Fruit fly (Drosophila melanogaster) S2 (cell line): ENCODE data around the gene ArfGAP1.

Experiments
- CG8478 ChIP-seq: fragments of >200 bp; optimal IDR thresholded peaks from 2 replicates; lab custom pipeline; 2018
- CTCF ChIP-seq, 2 experiments: fragments of >200 bp; optimal IDR thresholded peaks; 2 replicates each; lab custom pipeline; 2018

Gene ArfGAP1

DNA sequence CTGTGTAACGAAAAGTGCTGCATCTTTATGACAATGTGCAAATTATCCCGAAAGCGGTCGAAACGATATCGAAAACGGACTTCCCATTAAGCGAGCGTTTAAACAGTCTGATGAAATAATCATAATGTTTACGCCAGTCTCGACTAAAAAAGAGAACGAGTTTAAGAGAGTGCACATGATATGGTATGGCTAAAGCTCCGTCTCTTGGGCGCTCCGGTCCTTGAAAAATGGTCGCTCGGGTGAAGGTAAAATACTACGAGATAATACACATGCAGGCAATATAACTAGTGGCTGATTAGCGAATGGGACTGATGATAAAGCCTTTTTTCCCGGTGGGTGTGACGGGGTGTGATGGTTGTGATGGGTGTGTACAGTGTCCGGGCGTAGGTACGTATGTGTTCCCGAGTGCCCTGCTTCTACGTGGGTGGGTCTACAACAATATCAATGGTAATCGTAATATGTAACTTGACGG lies 6.1 kb downstream of the ArfGAP1 start:
- TF ChIP-seq CTCF (optimal IDR thresholded peaks at IDR 0.05; lab: Kevin White, UChicago), result no peak
- no peak for TF ChIP-seq CG8478 (lab: Kevin White, UChicago)

DNA sequence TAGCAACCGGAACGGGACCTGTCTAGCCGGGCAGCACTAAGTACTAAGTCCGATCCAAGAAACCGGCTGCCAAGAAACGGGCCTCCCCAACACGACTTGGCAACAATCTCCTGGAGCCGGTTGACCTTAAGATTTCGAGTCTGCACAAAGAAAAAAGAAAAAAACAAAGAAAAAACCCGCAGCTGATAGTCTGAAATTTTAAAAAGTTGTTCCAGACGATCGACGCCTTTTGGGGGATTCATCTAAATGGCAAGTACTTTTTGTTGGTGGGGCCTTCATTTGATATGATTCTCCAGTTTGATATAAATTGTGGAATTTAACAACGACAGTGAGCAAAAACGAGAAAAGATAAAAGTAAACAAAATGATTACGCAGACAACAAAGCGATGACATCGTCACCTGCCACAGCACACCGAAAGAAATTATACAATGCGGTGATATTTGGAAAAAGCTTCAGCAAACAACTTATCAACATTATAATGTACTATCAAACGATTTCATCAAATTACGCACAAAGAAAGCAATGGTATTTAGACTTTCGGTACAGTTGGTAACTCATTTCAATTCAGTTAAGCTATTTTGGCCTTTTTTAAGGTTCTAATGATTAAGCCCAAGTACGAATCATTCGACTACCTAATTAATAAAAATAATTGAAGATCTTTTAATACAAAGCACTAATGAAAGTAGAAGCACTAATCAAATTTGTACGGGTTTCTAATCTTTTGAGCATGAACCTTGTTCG lies 6.7 kb downstream of the ArfGAP1 start:
- TF ChIP-seq CTCF (optimal IDR thresholded peaks at IDR 0.05; lab: Kevin White, UChicago), result no peak
- TF ChIP-seq CG8478 (lab: Kevin White, UChicago), result no peak

DNA sequence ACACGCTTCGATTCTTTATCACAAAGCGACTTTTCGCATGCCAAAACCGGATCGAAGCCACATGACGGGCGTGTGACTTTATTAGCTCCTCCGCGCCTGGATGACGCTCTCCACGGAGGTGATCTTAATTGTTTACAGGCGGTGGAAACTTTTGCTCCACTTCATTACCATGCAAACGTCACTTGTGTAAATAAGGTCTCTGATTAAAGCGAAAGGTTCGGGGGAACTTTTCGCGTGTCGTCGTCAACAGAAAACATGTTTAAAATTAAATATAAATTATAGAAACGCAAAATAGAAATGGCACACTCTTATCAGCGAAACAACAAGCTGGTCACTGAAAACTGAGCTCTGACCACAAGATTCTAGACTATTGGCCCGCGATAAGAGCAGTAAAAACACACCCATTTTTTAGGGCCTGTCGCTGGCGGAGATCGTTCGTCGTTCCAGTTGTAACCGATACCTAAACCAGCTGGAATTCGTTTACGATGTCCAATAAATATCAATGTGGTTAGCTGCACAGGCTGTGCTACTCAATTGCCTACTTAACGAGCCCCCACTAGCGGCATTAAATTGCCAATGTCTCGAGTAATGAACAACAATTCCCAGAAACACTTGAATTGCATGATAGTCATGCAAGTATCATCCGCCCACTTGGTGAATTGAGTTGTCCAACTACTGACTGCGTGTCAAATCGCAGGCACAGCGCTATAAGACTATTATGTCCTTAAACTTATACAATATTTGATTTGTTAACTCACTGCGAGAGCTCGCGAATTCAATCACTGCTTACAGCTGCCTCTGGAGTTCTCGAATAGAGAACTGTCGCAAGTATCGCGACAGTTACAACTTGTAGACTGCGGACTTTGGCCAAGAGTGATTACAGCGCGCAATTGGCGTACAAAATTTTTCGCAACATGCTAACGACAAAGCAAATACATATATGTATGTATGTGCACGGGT lies 7.8 kb downstream of the ArfGAP1 start:
- no peak for TF ChIP-seq CTCF (optimal IDR thresholded peaks at IDR 0.05; lab: Kevin White, UChicago)
- TF ChIP-seq CG8478 (lab: Kevin White, UChicago), result no peak

DNA sequence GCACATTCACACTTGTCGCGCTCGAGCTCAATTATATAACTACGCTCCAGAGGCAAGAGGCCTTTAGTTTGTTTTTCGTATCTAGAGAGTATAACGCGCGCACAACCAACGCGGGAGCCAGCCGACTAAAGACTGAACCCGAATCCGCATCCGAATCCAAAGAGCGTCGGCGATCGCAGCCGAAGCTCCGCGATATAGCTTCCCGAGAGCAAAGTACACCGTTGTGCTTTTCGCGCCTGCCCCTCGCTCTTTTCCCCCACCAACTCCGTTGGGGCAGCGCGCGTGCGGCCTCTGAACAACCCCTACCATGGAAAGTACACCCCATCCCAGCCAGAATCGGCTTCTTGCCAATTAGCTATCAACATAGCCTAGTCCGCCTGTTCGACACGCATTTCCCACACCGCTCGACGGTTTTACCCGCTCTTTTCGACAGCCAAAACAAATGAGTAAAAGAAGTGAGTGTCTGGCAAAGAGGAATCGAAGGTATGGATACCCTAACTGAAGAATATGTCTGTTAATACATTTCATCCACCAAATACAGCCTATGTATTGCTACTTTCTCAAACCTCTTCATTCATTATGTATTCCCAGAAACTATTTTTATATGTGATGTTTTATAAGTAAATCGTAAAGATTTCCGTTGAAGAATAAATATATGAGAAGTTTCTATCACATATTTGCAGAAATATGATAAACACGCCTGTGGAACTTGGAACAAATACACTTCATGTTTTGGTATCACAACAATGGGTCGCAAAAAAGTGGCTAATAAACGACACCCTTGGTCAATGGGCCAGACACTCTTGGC lies 8.7 kb downstream of the ArfGAP1 start:
- TF ChIP-seq CTCF (optimal IDR thresholded peaks at IDR 0.05; lab: Kevin White, UChicago), result no peak
- TF ChIP-seq CG8478 (lab: Kevin White, UChicago), result no peak

DNA sequence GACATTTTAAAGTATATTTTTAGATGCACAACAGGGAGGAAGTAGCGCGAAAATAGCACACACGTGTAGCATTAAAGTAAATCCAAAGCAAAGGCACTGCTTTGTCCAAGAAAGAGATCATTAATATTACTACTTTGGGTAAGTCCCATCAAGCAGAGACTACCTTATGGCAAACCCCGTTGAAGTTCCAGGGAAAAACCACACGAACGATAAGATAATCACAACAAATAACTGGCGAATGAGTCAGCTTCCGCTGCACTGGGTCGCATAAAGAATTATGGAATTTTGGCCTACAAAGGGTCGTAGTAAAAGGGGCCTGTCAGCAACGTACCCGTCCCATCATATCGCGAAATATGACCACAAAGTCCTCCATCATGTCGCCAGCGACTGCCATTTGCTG lies 9.6 kb downstream of the ArfGAP1 start:
- TF ChIP-seq CTCF (optimal IDR thresholded peaks at IDR 0.05; lab: Kevin White, UChicago) (no peak), CG8478 (lab: Kevin White, UChicago) (no peak)

DNA sequence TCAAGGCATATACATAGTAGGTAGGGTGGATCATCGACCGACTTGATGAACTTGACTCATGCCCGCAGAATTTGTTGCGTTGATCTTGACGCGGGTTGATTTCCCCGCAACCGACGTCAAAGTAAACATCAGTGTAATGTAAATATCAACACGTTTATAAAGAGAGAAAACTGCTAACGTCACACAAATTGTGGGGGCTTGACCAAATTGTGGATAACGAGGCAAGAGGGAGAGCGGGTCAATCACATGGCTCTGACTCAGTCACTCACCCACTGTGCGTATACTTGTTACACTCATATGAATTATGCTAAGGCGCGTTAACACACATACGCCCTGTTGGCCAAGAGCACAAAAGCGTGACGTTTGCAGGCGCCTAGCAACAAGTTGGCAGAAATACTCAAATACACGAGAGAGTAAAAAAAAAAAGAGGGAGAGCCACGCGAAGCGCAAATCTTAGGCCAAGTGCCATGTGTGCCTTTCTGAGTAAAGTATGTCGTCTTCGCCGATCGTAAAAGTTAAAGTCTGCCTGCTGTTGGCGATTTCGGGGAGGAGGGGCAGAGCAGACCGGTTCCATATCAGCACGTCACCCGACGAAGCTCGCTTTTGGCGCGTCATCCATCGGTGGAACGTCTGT lies 10.3 kb downstream of the ArfGAP1 start:
- TF ChIP-seq CTCF (optimal IDR thresholded peaks at IDR 0.05; lab: Kevin White, UChicago), result no peak
- TF ChIP-seq CG8478 (lab: Kevin White, UChicago), result no peak

DNA sequence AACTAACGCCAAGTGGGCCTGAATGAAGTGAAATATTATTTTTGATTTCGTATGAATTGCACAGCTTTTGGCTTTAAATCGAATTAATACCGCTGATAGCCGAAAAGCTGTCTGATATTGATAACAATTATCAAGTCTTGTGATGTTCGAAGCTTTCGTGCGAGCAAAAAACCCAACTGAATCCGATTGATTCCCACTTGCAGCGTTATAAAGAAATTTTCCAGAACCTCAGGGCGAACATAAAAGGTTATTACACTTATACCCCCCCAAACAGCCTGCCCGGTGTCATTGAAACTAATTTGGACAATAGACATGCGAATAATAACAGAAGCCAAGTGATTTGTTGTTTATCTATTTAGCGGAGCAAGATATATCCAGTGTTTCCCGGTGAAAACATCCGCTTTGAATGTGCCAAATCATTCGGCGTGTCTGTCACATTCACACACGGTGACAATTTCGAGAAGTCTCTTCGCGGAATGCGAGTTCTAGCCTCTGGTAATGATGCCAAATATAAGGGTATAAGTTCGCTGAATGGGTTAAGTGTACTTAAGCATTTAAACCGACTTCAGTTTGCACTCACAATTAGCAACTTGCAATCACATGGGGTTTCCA lies 11.4 kb downstream of the ArfGAP1 start:
- TF ChIP-seq CG8478 (lab: Kevin White, UChicago), result no peak
- TF ChIP-seq CTCF (optimal IDR thresholded peaks at IDR 0.05; lab: Kevin White, UChicago), result no peak

DNA sequence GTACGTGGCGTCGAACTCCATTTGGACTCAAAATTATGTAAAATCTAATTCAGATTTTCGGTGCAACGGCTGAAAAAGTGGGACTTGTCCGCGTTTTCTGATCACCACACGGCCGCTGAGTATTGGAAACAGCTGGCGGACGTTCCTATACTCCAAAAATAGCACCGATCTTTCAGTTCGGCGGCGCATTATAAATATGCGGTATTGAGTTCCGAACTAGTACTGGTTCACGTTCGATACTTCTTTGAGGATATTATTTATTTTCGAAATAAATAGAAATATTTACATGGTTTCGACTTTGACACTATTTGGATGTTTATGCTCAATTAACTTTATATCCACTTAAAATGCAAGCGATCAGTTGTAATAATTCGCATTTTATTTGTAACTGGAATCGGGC lies 15.6 kb downstream of the ArfGAP1 start, which contains the start of gene Smyd4-2:
Gene Smyd4-2, minus strand, starts transcription at position 136 of the 400 bp plus-strand sequence.
- TF ChIP-seq CTCF (optimal IDR thresholded peaks at IDR 0.05; lab: Kevin White, UChicago) (no peak), CG8478 (lab: Kevin White, UChicago) (no peak)

DNA sequence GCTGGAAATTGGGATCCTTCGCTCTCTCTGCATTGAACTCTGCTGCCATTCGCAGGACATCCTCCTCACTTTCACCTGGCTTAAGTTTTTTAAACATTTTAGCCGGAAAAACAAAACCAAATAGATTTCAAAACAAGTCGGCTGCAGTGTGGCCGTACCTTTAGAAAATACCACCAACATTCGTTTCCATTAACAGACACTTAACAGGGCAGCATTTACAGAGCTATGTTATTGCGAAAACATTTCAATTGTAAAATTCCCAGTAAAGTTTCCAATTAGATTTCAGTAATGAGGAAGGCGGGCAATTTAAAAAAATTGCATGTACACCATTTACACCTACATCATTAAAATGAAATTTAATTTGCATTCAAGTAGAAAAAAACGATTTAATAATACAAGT lies 18.2 kb downstream of the ArfGAP1 start, which contains the start of gene CG32104:
Gene CG32104, minus strand, starts transcription at position 152 of the 400 bp plus-strand sequence.
- no peak for TF ChIP-seq CTCF (optimal IDR thresholded peaks at IDR 0.05; lab: Kevin White, UChicago)
- TF ChIP-seq CG8478 (lab: Kevin White, UChicago), result no peak

DNA sequence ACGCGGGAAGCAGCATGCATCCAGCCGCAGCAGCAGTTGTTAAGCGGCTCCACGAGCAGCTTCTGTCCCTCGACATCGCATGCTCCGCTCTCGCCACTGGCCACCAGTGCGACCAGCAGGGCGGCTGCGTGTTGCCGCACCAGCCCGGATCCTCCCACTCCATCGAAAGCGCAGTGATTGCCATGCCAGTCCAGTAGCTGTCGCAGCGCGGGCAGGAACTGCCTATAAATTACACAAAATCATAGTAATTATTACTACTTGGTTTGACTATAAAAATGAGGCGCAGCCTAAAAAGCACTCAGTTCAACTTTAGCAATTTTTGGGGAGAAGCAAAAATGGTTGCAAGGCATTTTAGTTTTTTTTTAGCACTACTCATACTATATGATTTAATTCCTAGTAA lies 21.5 kb downstream of the ArfGAP1 start, which contains the start of gene Obp69a:
Gene Obp69a, plus strand, starts transcription at position 301 of the 400 bp plus-strand sequence.
- TF ChIP-seq CG8478 (lab: Kevin White, UChicago) (no peak), CTCF (optimal IDR thresholded peaks at IDR 0.05; lab: Kevin White, UChicago) (no peak)

DNA sequence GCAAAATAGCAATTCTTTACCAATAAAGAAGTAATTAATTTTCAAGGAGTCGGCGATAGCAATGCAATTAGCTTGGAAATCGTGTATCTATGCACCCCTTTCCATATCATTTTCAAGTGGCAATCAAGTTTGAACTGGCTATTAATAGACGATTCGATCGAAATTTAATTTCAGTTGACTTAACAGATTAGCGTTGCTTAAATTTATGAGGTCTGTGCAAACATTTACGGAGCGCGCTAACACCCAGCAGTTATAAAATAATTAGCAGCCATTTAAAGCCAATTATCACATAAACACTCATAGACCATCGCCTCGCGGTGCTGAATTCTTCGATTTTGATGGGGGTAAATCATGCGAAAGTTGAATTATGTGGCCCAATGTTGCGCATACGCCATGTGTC lies 24.6 kb downstream of the ArfGAP1 start:
- no peak for TF ChIP-seq CTCF (optimal IDR thresholded peaks at IDR 0.05; lab: Kevin White, UChicago)
- TF ChIP-seq CG8478 (lab: Kevin White, UChicago), result no peak

DNA sequence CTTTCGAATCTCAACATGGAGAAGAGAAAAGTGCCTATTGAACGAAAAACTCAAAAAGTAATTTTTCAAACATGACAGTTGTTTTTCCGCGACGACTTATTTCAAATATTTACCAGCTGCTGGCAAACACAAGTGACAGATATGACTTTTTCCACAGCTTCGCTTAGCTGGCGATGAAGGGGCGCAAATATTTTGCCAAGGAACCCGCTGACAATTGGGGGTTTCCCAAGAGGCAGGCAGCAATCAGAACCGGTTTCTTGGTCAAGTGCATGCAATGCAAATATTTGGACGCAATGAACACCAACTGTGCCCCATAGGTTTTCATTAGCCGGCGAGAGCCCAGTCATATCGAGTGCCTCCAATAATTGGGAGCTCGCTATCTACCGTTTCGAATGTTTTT lies 25.3 kb downstream of the ArfGAP1 start:
- TF ChIP-seq CG8478 (lab: Kevin White, UChicago), result no peak
- no peak for TF ChIP-seq CTCF (optimal IDR thresholded peaks at IDR 0.05; lab: Kevin White, UChicago)

DNA sequence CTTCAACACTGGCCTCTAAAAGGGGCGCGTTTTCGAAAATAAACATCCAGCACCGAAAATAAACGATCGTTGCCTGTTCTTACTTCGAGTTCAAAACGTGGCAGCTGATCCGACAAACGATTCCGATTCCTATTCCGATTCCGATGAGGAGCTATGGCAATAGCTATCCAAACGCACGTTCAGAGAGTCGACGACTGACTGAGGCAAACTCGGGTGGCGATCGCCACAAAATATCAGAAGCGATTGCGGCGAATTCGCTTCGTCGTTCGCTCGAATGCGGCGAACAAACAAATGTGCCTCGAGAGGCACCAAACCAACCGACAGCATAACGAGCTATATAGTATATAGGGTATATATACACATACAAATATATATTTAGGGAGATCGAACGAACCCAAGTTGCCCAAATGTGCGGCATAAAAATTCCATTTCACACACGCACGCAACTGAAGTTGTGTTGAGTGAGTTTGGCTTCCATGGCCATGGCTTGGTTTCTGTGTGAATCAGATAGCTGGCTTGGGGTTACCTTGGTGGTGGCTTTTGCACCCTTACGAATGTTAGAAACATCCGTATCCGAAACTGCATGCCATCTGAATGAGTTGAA lies 26.0 kb downstream of the ArfGAP1 start, which contains the start of gene Ncc69:
Gene Ncc69, minus strand, starts transcription at position 205 of the 604 bp plus-strand sequence.
- TF ChIP-seq CG8478 (lab: Kevin White, UChicago), result no peak
- TF ChIP-seq CTCF (optimal IDR thresholded peaks at IDR 0.05; lab: Kevin White, UChicago), result no peak
